Worm (Caenorhabditis elegans): ENCODE results near the gene abu-12.

abu-12 gene

ce11 chrX:433029-433693, 24.2 kb downstream of the abu-12 start (continued):
- TF ChIP-seq dmd-6 (GFP tag; IDR thresholded peaks at IDR 0.05) (no peak), zip-2 (tag; optimal IDR thresholded peaks at IDR 0.05) (no peak), Y105C5A.15 (GFP tag; IDR thresholded peaks at IDR 0.05) (no peak), zag-1 (tag; optimal IDR thresholded peaks at IDR 0.05) (no peak), zip-11 (GFP tag; IDR thresholded peaks at IDR 0.05) (no peak), mes-2 (tag; optimal IDR thresholded peaks at IDR 0.05; ENCODE audit: poor library complexity, severe bottlenecking) (peak; percentile 11), ctbp-1 (GFP tag; IDR thresholded peaks at IDR 0.05) (no peak), nhr-77 (tag; optimal IDR thresholded peaks at IDR 0.05) (no peak)

- TF ChIP-seq set-16 (GFP tag; IDR thresholded peaks at IDR 0.05) (peak; percentile 55), D1046.2 (GFP tag; IDR thresholded peaks at IDR 0.05) (no peak), lim-7 (GFP tag; IDR thresholded peaks at IDR 0.05) (0 out of 2 replicates have a peak, but pooled peaks have one; percentile 9)
Measured at ce11 chrX:431596-431995, 25.8 kb downstream of the abu-12 start.

ce11 chrX:425535-425934, 31.9 kb downstream of the abu-12 start, which contains the start of gene ZK1193.2:
Gene ZK1193.2, minus strand, starts transcription at chrX:425635.
- TF ChIP-seq dpl-1 (GFP tag; optimal IDR thresholded peaks at IDR 0.05) (no peak), unc-130 (GFP tag; optimal IDR thresholded peaks at IDR 0.05) (no peak), mxl-2 (GFP tag; conservative IDR thresholded peaks at IDR 0.05) (no peak), ceh-44 (GFP tag; IDR thresholded peaks at IDR 0.05) (no peak), T20F7.1 (GFP tag; optimal IDR thresholded peaks at IDR 0.05) (no peak)

- no peak for TF ChIP-seq arid-1 (GFP tag; conservative IDR thresholded peaks at IDR 0.05)
- no peak for TF ChIP-seq spr-3 (GFP tag; optimal IDR thresholded peaks at IDR 0.05)
- TF ChIP-seq lin-39 (tag; optimal IDR thresholded peaks at IDR 0.05): no peak
- no peak for TF ChIP-seq tag-97 (GFP tag; IDR thresholded peaks at IDR 0.05)
- TF ChIP-seq mdt-29 (GFP tag; IDR thresholded peaks at IDR 0.05): no peak
- peak; percentile 51 for TF ChIP-seq aha-1 (tag)
- TF ChIP-seq zip-2 (tag; optimal IDR thresholded peaks at IDR 0.05): no peak
- no peak for TF ChIP-seq F26F4.8 (GFP tag; conservative IDR thresholded peaks at IDR 0.05)
- peak; percentile 60; the same call in 1 of the 2 replicates for TF ChIP-seq dmd-6 (GFP tag; IDR thresholded peaks at IDR 0.05)
- no peak for TF ChIP-seq ceh-82 (tag; optimal IDR thresholded peaks at IDR 0.05)
Measured at ce11 chrX:423757-424156, 33.7 kb downstream of the abu-12 start.

- TF ChIP-seq F37D6.2 (tag; optimal IDR thresholded peaks at IDR 0.05) (no peak), zip-2 (tag; optimal IDR thresholded peaks at IDR 0.05) (no peak), ama-1 (optimal IDR thresholded peaks at IDR 0.05) (no peak), set-16 (GFP tag; IDR thresholded peaks at IDR 0.05) (peak; percentile 97), spr-1 (tag; optimal IDR thresholded peaks at IDR 0.05) (no peak), pha-4 (GFP tag; IDR thresholded peaks at IDR 0.05) (no peak), pha-4 (tag; optimal IDR thresholded peaks at IDR 0.05) (no peak), lin-1 (GFP tag; IDR thresholded peaks at IDR 0.05) (no peak), F10B5.3 (tag; optimal IDR thresholded peaks at IDR 0.05) (no peak), hlh-30 (tag; optimal IDR thresholded peaks at IDR 0.05; ENCODE audit: insufficient read depth) (no peak), daf-19 (GFP tag; conservative IDR thresholded peaks at IDR 0.05) (no peak), egl-27 (tag; optimal IDR thresholded peaks at IDR 0.05) (no peak), dve-1 (tag; optimal IDR thresholded peaks at IDR 0.05; ENCODE audit: insufficient read depth) (no peak), lin-13 (GFP tag; optimal IDR thresholded peaks at IDR 0.05) (no peak), nhr-11 (tag; optimal IDR thresholded peaks at IDR 0.05) (no peak), madf-9 (GFP tag; conservative IDR thresholded peaks at IDR 0.05) (peak; percentile 46; the same call in 1 of the 2 replicates), F49E8.2 (tag; optimal IDR thresholded peaks at IDR 0.05; ENCODE audit: borderline replicate concordance) (no peak), rbr-2 (tag; optimal IDR thresholded peaks at IDR 0.05) (no peak), ceh-32 (tag; optimal IDR thresholded peaks at IDR 0.05; ENCODE audit: poor library complexity) (no peak), tra-1 (GFP tag; IDR thresholded peaks at IDR 0.05) (0 out of 2 replicates have a peak, but pooled peaks have one; percentile 19), ztf-7 (tag; optimal IDR thresholded peaks at IDR 0.05) (no peak)
Measured at ce11 chrX:421785-422657, 35.4 kb downstream of the abu-12 start.

Data from whole organism, L4 larva.